Fruit fly (Drosophila melanogaster): ENCODE results near the gene CG17224.

CG17224 gene

DNA sequence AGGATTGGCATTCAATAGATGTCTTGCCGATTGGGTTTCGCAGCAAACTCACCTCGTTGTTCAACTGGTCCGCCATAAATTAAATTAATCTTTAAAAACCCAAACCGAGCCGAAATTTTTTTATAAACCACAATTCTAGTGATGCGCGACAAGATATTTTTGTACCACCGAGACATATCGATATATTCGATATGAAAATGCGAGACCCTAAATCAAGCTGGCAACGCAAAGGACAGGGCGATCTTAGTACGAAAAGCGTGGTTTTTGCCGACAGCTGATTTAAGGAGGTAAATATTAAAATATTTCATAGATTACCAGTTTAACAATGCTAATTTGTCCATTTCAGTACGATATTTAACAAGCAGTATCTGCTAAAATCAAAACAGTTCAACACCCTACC, 10.9 kb upstream of the CG17224 start, which contains the start of the genes Sf3b2 and CG17219:
TSS of gene Sf3b2 (minus strand) at position 157 of the 400 bp plus-strand sequence.
TSS of gene CG17219 (plus strand) at position 242 of the 400 bp plus-strand sequence.
- TF ChIP-seq CG17801 (GFP tag; optimal IDR thresholded peaks at IDR 0.05; ENCODE audit: partially characterized antibody), result peak; percentile 15

DNA sequence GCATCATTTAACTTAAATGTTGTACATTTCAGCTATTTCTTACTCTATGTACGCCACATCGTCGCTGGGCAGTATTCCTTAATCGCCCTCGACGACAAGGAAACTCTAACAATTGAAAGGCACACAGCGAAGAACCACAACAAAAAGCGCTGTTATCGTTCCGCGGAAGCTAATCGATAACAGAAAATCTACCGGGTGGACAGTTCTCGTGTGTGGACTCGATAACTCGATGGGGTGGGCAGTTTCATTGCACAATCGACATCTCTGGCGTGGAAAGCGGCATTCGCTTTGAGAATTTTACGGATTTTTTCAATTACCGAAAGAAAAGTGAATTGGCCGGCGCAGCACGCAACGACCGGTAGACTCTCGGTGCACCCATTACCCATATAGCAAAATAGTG, 4.9 kb upstream of the CG17224 start, which contains the start of the genes alpha4GT1 and Prp40:
TSS of gene alpha4GT1 (minus strand) at position 156 of the 400 bp plus-strand sequence.
TSS of gene Prp40 (plus strand) at position 241 of the 400 bp plus-strand sequence.
- TF ChIP-seq CG17801 (GFP tag; optimal IDR thresholded peaks at IDR 0.05; ENCODE audit: partially characterized antibody), result peak; percentile 38

DNA sequence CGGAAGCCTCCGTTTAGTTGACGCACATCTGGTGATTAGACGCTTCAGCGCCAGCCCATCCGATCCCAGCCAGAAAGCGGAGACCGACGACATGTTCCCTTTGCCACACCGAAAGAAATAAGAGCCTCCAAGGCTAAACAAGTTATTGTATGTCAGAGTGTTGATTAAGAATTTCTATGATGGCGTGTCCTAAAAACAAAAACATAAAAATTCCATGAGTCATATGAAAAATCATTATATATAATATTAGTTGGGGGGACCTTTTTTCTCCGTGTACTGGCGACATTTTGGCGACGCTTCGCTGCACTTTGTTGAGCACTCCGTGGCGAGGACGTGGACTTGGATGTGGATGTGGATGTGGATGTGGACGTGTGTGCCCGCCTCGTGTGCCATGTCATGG, 5.3 kb downstream of the CG17224 start:
- no peak for TF ChIP-seq CG17801 (GFP tag; optimal IDR thresholded peaks at IDR 0.05; ENCODE audit: partially characterized antibody)

DNA sequence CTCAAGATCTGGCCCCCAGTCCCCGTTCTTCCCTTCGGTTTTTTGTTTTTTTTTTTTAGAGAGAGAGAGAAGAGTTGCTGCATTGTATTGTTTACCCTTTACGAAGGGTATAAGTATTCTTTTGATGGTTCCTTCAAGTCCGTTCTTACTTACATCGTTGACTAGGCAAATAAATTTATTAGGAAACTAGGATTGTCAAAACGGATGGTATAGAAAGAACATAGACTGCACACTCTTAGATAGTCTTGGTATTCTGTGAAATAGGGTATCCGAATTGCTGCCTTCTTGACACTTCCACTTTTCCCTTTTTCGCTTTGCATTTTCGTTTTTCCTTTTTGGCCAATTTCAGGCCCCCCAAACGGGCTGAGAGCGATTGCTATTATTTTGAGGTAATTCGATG, 6.6 kb downstream of the CG17224 start:
- TF ChIP-seq CG17801 (GFP tag; optimal IDR thresholded peaks at IDR 0.05; ENCODE audit: partially characterized antibody), result no peak

DNA sequence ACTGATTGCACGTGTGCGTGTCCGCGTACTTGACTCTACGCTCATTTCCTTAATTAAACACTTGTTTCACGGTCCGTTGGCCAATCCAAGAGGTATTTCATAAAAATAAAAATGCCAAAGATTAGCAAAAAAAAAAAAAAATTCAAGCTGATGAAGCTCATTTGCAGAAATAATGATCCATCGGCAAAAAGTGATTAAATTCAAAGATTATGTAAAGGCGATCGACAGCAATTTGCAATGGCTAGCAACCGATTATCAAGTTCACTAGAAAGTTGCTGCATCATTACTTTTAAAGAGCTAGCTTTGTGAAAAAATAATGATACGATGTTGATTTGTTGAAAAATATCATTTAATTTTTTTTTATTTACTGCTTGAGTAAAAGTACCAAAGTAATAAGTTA, 8.7 kb downstream of the CG17224 start:
- no peak for TF ChIP-seq CG17801 (GFP tag; optimal IDR thresholded peaks at IDR 0.05; ENCODE audit: partially characterized antibody)

DNA sequence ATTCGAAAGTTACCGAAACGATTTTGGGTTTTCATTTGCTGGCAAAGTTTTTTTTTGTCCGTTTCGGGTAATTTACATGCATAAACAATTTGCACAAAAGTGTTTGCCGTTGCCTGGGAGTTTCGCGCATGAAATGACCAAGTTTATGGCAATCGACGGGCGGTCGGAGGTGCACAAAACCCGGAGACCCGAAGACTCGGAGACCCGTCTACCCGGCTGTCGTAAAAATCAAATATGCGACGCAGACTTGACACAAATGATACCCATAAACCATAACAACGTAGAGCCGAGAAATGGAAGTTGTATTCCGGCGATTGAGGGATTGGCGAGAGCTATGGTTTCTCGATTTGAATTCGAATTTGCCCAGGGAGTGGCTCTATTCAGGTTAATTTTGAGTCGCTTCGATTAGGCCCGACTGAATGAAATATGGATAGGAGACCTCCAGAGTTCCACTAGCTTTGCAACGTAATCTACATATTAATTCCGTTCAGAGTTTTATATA, 11.1 kb downstream of the CG17224 start:
- no peak for TF ChIP-seq CG17801 (GFP tag; optimal IDR thresholded peaks at IDR 0.05; ENCODE audit: partially characterized antibody)

DNA sequence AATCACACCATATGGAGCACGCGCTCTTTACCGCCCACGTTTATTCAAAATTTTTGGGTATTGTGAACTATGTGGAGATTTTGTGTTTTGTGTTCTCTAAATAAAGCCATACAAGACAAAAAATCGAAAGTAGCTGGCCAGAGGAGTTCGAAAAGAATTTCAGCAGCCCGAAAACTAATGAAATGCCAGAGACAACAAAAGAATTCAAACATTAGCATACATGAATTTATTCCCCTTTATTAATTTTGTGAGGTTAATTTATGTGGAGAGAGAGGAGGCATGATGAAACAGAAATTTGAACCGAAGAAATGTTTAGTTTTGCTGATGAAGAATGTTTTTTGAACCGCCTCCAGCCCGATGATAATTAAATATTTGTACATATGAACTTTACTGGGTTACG, 11.9 kb downstream of the CG17224 start:
- TF ChIP-seq CG17801 (GFP tag; optimal IDR thresholded peaks at IDR 0.05; ENCODE audit: partially characterized antibody), result no peak

dm6 chr2L:3005483-3005882, 12.6 kb downstream of the CG17224 start:
- no peak for TF ChIP-seq CG17801 (GFP tag; optimal IDR thresholded peaks at IDR 0.05; ENCODE audit: partially characterized antibody)

dm6 chr2L:3004601-3005000, 13.5 kb downstream of the CG17224 start:
- TF ChIP-seq CG17801 (GFP tag; optimal IDR thresholded peaks at IDR 0.05; ENCODE audit: partially characterized antibody), result no peak

DNA sequence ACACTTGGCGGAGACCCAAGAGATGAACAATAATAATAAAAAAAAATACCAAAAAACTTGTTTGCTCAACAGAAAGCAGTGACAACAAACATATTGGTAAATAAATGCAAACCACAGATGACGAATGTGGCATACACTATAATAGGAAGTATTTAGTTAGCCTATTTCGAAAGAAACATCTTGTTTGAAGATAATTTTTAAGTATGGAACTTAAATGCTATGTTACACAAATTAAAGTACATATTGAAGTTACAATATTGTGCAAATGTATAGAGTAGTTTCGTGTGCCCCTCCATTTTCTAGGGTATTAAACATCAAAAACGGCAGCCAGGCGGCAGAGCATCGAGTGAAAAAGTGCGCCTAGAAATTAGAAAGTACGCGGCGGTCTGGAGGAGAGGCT, 14.7 kb downstream of the CG17224 start:
- TF ChIP-seq CG17801 (GFP tag; optimal IDR thresholded peaks at IDR 0.05; ENCODE audit: partially characterized antibody), result no peak

DNA sequence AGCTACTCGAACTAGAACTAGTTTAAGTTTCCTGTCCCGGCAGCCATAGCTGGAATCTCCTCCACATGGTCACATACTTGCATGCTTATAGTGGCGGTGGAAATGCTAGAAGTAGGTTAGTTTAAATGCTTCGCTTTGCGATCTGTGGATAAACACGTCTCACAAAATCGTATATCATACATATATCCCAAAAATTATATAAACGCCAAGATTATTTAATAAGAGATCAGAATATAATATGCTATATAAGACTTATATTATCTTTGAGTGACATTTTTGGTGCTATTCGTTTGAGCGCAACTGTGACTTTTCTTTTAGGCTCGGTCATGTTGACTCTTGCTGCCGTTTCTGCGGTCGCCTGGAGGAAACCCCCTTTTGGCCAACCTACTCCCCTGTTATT, 16.2 kb downstream of the CG17224 start:
- no peak for TF ChIP-seq CG17801 (GFP tag; optimal IDR thresholded peaks at IDR 0.05; ENCODE audit: partially characterized antibody)

- TF ChIP-seq CG17801 (GFP tag; optimal IDR thresholded peaks at IDR 0.05; ENCODE audit: partially characterized antibody), result no peak
These were observed 17.6 kb downstream of the CG17224 start for dm6 chr2L:3000517-3000934.

dm6 chr2L:2999609-3000008, 18.5 kb downstream of the CG17224 start:
- TF ChIP-seq CG17801 (GFP tag; optimal IDR thresholded peaks at IDR 0.05; ENCODE audit: partially characterized antibody), result no peak

DNA sequence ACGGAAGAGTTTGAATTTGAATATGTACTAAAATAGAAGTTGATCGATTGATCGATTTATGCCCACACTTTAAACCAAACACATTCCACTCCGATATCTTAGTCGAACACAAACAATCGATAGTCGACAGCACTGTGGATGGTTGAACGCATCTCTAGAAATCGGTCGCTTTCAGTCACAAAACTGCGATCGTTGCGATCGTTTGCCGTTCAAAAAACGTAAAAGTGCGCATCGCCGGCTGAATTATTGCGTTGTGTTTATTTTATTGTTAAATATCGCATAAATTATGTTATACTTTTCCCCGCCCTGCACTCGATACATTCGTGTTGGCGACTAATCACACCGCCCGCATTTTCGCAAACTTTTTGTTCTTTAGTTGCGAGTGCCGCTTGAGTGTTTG, 19.0 kb downstream of the CG17224 start, which contains the start of gene Ccdc85:
TSS of gene Ccdc85 (plus strand) at position 174 of the 400 bp plus-strand sequence.
- peak; percentile 15 for TF ChIP-seq CG17801 (GFP tag; optimal IDR thresholded peaks at IDR 0.05; ENCODE audit: partially characterized antibody)

dm6 chr2L:2993702-2994101, 24.4 kb downstream of the CG17224 start:
- TF ChIP-seq CG17801 (GFP tag; optimal IDR thresholded peaks at IDR 0.05; ENCODE audit: partially characterized antibody), result no peak

DNA sequence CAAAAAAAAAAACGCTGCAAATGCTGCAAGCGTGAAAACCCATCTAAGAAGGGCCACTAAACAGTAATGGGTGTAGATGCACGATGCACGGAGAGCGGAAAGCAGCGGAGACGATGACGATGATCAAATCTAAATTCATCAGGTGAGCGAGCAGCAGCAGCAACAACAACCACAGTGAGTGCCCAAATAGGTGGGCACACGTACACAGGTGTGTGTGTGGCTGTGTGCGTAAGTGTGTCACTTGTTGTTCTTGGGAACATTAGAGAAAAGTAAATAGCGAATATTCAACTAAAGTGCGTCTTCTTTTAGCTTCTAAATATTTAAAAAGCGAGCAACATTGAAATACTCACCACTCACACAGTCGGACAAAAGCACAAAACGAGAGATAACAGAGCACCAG, 24.9 kb downstream of the CG17224 start:
- no peak for TF ChIP-seq CG17801 (GFP tag; optimal IDR thresholded peaks at IDR 0.05; ENCODE audit: partially characterized antibody)

DNA sequence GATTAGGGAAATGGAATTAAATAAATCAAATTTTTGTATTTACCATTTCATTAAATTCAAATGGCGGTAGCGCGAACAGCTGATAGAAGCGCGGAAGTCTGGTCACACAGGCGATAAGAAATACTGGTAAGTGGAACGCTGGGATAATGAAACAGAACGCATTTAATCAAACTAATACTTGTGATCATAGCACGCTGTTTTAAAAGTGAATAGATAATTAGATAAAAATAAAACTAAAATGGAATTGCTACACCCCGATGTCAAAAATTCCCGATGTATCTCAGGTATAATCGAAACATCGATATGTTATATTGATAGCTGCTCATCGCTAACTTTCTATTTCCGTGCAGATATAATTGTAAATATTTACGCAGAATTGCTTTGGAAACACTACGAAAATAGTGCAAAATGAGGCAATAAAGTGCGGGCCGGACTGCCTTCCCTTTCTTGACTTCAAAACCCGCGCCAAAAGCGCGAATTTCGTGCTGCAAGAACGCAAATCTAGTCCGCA, 25.4 kb downstream of the CG17224 start, which contains the start of the genes okr and CG3558:
TSS of gene okr (minus strand) at position 96 of the 511 bp plus-strand sequence.
TSS of gene CG3558 (plus strand) at position 207 of the 511 bp plus-strand sequence.
- no peak for TF ChIP-seq CG17801 (GFP tag; optimal IDR thresholded peaks at IDR 0.05; ENCODE audit: partially characterized antibody)
